Worm (Caenorhabditis elegans) whole organism, young adult: Measurements from ENCODE around the gene str-41.

Experiments used
- C06A6.2 ChIP-seq: fragments of 200-800 bp; sonication (Bioruptor generic); conservative IDR thresholded peaks from 2 replicates; pipeline ENCODE4 v1.3.6; 2022; ENCODE audit warnings: missing genetic modification characterization, missing compliant biosample characterization
- D2030.7 ChIP-seq: fragments of 200-800 bp; sonication (Bioruptor generic); IDR thresholded peaks from 2 replicates; pipeline ENCODE4 v1.3.6; 2022; ENCODE audit warnings: missing genetic modification reagents, missing genetic modification characterization, missing compliant biosample characterization
- F22D6.2 ChIP-seq: sonication (generic microtip); optimal IDR thresholded peaks from 2 replicates; lab custom pipeline; 2016; ENCODE audit warnings: mild to moderate bottlenecking, missing genetic modification characterization, missing compliant biosample characterization
- F55B11.4 ChIP-seq: sonication (generic microtip); optimal IDR thresholded peaks from 2 replicates; lab custom pipeline; 2016; ENCODE audit warnings: missing compliant biosample characterization, missing genetic modification characterization, borderline replicate concordance; ENCODE audit not compliant: insufficient read depth
- K11D2.4 ChIP-seq: fragments of 200-800 bp; sonication (Bioruptor generic); IDR thresholded peaks from 2 replicates; pipeline ENCODE4 v1.3.6; 2022; ENCODE audit warnings: missing genetic modification reagents, missing genetic modification characterization, missing compliant biosample characterization
- Y53G8AR.9 ChIP-seq: fragments of 200-800 bp; sonication (Bioruptor generic); conservative IDR thresholded peaks from 2 replicates; pipeline ENCODE4 v1.3.6; 2022; ENCODE audit warnings: missing genetic modification reagents, missing genetic modification characterization, missing compliant biosample characterization
- Y79H2A.3 ChIP-seq: fragments of 200-800 bp; sonication (Bioruptor generic); conservative IDR thresholded peaks from 2 replicates; pipeline ENCODE4 v1.3.6; 2022; ENCODE audit warnings: missing genetic modification reagents, missing genetic modification characterization, missing compliant biosample characterization
- ZK185.1 ChIP-seq: sonication (generic microtip); optimal IDR thresholded peaks from 2 replicates; lab custom pipeline; 2016; ENCODE audit warnings: mild to moderate bottlenecking, missing genetic modification characterization, missing compliant biosample characterization; ENCODE audit not compliant: poor library complexity, severe bottlenecking
- ama-1 ChIP-seq, 3 experiments: fragments of 150-350 bp in 1 of 3; sonication (generic microtip) in 2 of 3; optimal IDR thresholded peaks; 2 replicates each; lab custom pipeline; 2014 to 2018; ENCODE audit warnings: missing biosample characterization in 2 of 3, missing genetic modification characterization in 2 of 3, missing genetic modification reagents in 2 of 3
- atf-7 ChIP-seq: sonication (generic microtip); optimal IDR thresholded peaks from 2 replicates; lab custom pipeline; 2017; ENCODE audit warnings: mild to moderate bottlenecking, missing genetic modification characterization, missing compliant biosample characterization
- athp-1 ChIP-seq: sonication (generic microtip); optimal IDR thresholded peaks from 2 replicates; lab custom pipeline; 2017; ENCODE audit warnings: mild to moderate bottlenecking, missing genetic modification characterization, missing compliant biosample characterization
- attf-3 ChIP-seq: fragments of 200-800 bp; sonication (Bioruptor generic); conservative IDR thresholded peaks from 2 replicates; pipeline ENCODE4 v1.3.6; 2022; ENCODE audit warnings: missing genetic modification reagents, missing genetic modification characterization, missing compliant biosample characterization
- attf-6 ChIP-seq: fragments of 200-800 bp; sonication (Bioruptor generic); IDR thresholded peaks from 2 replicates; pipeline ENCODE4 v1.3.6; 2022; ENCODE audit warnings: missing genetic modification reagents, missing genetic modification characterization, missing compliant biosample characterization
- ceh-27 ChIP-seq: fragments of 200-800 bp; sonication (Bioruptor generic); optimal IDR thresholded peaks from 2 replicates; lab custom pipeline; 2018; ENCODE audit warnings: mild to moderate bottlenecking, missing genetic modification characterization, moderate library complexity, missing compliant biosample characterization
- ceh-58 ChIP-seq: fragments of 200-800 bp; sonication (Bioruptor generic); IDR thresholded peaks from 2 replicates; pipeline ENCODE4 v1.3.6; 2022; ENCODE audit warnings: missing genetic modification characterization, missing compliant biosample characterization
- chd-7 ChIP-seq: sonication (generic microtip); optimal IDR thresholded peaks from 2 replicates; lab custom pipeline; 2016; ENCODE audit warnings: mild to moderate bottlenecking, missing genetic modification characterization, moderate library complexity, missing compliant biosample characterization
- dox-1 ChIP-seq: fragments of 200-800 bp; sonication (Bioruptor generic); IDR thresholded peaks from 2 replicates; pipeline ENCODE4 v1.3.6; 2022; ENCODE audit warnings: missing genetic modification reagents, missing genetic modification characterization, missing compliant biosample characterization
- egl-18 ChIP-seq: fragments of 200-800 bp; sonication (Bioruptor generic); IDR thresholded peaks from 2 replicates; pipeline ENCODE4 v1.3.6; 2022; ENCODE audit warnings: missing genetic modification reagents, missing genetic modification characterization, missing compliant biosample characterization
- ets-4 ChIP-seq: fragments of 200-800 bp; sonication (Bioruptor generic); optimal IDR thresholded peaks from 2 replicates; lab custom pipeline; 2018; ENCODE audit warnings: mild to moderate bottlenecking, missing genetic modification characterization, missing compliant biosample characterization
- fkh-3 ChIP-seq: sonication (generic microtip); optimal IDR thresholded peaks from 2 replicates; lab custom pipeline; 2016; ENCODE audit warnings: mild to moderate bottlenecking, missing genetic modification characterization, missing compliant biosample characterization
- gei-17 ChIP-seq: fragments of 200-800 bp; sonication (Bioruptor generic); optimal IDR thresholded peaks from 2 replicates; lab custom pipeline; 2018; ENCODE audit warnings: mild to moderate bottlenecking, missing genetic modification characterization, missing compliant biosample characterization
- him-1 ChIP-seq: sonication (generic microtip); optimal IDR thresholded peaks from 2 replicates; lab custom pipeline; 2016; ENCODE audit warnings: missing genotype, missing genetic modification reagents, missing genetic modification characterization, missing compliant biosample characterization
- hsf-1 ChIP-seq: fragments of 200-800 bp; sonication (Bioruptor generic); IDR thresholded peaks from 2 replicates; pipeline ENCODE4 v1.3.6; 2022; ENCODE audit warnings: missing genetic modification reagents, missing genetic modification characterization, missing compliant biosample characterization
- lin-26 ChIP-seq: fragments of 200-800 bp; sonication (Bioruptor generic); IDR thresholded peaks from 2 replicates; pipeline ENCODE4 v1.3.6; 2022; ENCODE audit warnings: missing genetic modification reagents, missing genetic modification characterization, missing compliant biosample characterization
- lin-40 ChIP-seq: sonication (generic microtip); optimal IDR thresholded peaks from 2 replicates; lab custom pipeline; 2016; ENCODE audit warnings: missing genetic modification characterization, mild to moderate bottlenecking, missing compliant biosample characterization, missing genotype, missing genetic modification reagents
- lsl-1 ChIP-seq: fragments of 200-800 bp; sonication (Bioruptor generic); optimal IDR thresholded peaks from 2 replicates; lab custom pipeline; 2018; ENCODE audit warnings: mild to moderate bottlenecking, missing genetic modification characterization, moderate library complexity, missing compliant biosample characterization
- lsy-27 ChIP-seq: sonication (generic microtip); optimal IDR thresholded peaks from 2 replicates; lab custom pipeline; 2017; ENCODE audit warnings: missing genetic modification characterization, mild to moderate bottlenecking, missing compliant biosample characterization, antibody characterized with exemption, missing genotype, borderline replicate concordance; ENCODE audit not compliant: insufficient read depth
- nfyb-1 ChIP-seq: fragments of 200-800 bp; sonication (Bioruptor generic); IDR thresholded peaks from 2 replicates; pipeline ENCODE4 v1.3.6; 2022; ENCODE audit warnings: missing genetic modification reagents, missing genetic modification characterization, missing compliant biosample characterization
- somi-1 ChIP-seq: fragments of 200-800 bp; sonication (Bioruptor generic); optimal IDR thresholded peaks from 2 replicates; lab custom pipeline; 2018; ENCODE audit warnings: mild to moderate bottlenecking, missing genetic modification characterization, missing compliant biosample characterization
- unc-130 ChIP-seq: sonication (generic microtip); optimal IDR thresholded peaks from 2 replicates; lab custom pipeline; 2016; ENCODE audit warnings: missing genetic modification reagents, missing genetic modification characterization, missing compliant biosample characterization
- zfh-2 ChIP-seq: fragments of 200-800 bp; sonication (Bioruptor generic); conservative IDR thresholded peaks from 2 replicates; pipeline ENCODE4 v1.3.6; 2022; ENCODE audit warnings: missing genetic modification reagents, missing genetic modification characterization, missing compliant biosample characterization
- zim-3 ChIP-seq: sonication (generic microtip); optimal IDR thresholded peaks from 2 replicates; lab custom pipeline; 2017; ENCODE audit warnings: mild to moderate bottlenecking, missing genetic modification characterization, moderate library complexity, missing compliant biosample characterization
- ztf-26 ChIP-seq: sonication (generic microtip); optimal IDR thresholded peaks from 2 replicates; lab custom pipeline; 2017; ENCODE audit warnings: missing genetic modification characterization, missing compliant biosample characterization
- ztf-6 ChIP-seq: fragments of 200-800 bp; sonication (Bioruptor generic); IDR thresholded peaks from 2 replicates; pipeline ENCODE4 v1.3.6; 2022; ENCODE audit warnings: missing genetic modification reagents, missing genetic modification characterization, missing compliant biosample characterization

Gene str-41

DNA sequence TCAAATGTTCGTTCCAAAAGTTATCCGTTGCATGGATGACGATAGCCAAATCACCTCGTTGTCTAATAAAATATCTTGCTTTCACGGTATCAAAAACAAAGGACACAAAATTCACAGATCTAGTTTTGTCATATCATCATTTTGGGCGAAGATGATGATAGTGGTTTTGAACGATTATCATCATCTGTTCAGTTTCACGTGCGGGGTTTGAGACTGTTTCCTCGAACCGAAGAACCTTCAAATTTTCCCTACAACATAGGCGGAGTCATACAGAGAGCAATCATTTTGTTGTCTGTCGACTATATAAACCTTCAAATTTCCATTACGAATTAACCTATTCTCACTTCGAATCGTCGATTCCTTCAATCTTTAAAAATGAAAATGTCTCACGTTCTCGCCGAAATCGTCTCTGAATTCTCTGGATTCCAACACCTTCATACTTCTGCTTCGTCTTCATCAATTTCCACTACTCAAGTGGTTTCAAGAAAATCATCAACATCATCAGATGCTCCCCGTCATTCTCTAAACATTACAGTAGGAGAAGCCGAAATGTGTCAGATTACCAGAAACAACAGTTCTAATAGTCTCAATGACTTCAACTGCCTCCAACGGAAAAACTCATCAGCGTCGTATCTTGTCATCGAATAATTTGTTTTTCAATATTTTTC is 1.4 kb downstream of the str-41 start, which contains the start of gene F18E3.11 (continued):
- no peak for TF ChIP-seq him-1 (tag; lab: Kevin White, UChicago)
- TF ChIP-seq gei-17 (GFP tag; lab: Kevin White, UChicago) = no peak
- no peak for TF ChIP-seq lsy-27 (tag; lab: Kevin White, UChicago)
- TF ChIP-seq ztf-26 (tag; lab: Kevin White, UChicago) = peak; percentile 57
- no peak for TF ChIP-seq zim-3 (tag; lab: Kevin White, UChicago)
- no peak for TF ChIP-seq ets-4

DNA sequence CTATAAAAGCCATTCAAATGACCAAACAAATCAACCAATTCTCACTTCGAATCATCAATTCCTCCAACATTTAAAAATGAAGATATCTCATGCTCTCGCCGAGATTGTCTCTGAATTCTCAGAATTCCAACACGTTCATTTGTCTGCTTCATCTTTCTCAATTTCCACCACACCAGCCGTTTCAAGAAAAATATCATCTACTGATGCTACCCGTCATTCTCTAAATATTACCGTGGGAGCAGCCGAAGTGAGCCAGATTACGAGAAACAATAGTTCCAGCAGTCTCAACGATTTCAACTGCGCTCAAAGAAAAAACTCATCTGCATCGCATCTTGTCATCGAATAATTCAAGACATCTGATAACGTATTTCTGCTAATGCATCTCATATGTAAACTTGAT is 3.1 kb downstream of the str-41 start, which contains the start of gene F18E3.12:
TSS of gene F18E3.12 (plus strand) at position 77 of the 400 bp plus-strand sequence.
- TF ChIP-seq ztf-6 = no peak
- TF ChIP-seq egl-18 (GFP tag; lab: Robert Waterston, UW) = no peak
- peak; percentile 94 for TF ChIP-seq ama-1 (optimal IDR thresholded peaks at IDR 0.05; lab: Kevin White, UChicago)
- TF ChIP-seq ama-1 (GFP tag; optimal IDR thresholded peaks at IDR 0.05; lab: Kevin White, UChicago) = no peak
- no peak for TF ChIP-seq athp-1 (tag; lab: Kevin White, UChicago)

DNA sequence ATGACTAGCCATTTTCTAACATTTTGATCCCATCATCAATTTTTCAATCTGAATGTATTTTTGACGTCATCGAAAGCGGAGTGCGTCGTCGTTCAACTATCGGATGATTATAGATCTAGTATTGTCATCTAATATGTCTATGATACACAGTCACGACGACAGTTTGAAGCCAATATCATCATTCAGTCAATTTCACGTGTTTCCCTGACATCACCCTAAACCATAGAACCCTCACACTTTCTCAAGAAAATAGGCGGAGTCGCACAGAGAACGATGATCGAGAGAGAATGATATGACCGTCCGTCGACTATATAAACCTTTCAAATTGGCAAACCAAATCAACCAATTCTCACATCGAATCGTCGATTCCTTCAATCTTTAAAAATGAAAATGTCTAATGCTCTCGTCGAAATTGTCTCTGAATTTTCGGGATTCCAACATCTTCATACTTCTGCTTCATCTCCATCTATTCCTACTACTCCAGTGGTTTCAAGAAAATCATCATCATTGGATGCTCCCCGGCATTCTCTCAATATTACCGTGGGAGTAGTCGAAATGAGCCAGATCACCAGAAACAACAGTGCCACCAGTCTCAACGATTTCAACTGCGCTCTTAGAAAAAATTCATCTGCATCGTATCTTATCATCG is 4.1 kb downstream of the str-41 start, which contains the start of gene F18E3.13:
TSS of gene F18E3.13 (plus strand) at position 385 of the 649 bp plus-strand sequence.
- no peak for TF ChIP-seq attf-6 (GFP tag; lab: Robert Waterston, UW)
- TF ChIP-seq lin-26 (GFP tag; lab: Robert Waterston, UW) = 0 out of 2 replicates have a peak, but pooled peaks have one; percentile 27
- TF ChIP-seq ama-1 (optimal IDR thresholded peaks at IDR 0.05; lab: Kevin White, UChicago) = peak; percentile 96
- TF ChIP-seq ama-1 (GFP tag; optimal IDR thresholded peaks at IDR 0.05; lab: Kevin White, UChicago) = no peak
- TF ChIP-seq fkh-3 (tag; lab: Kevin White, UChicago) = no peak
- no peak for TF ChIP-seq zfh-2
- peak; percentile 76 for TF ChIP-seq somi-1 (GFP tag; lab: Kevin White, UChicago)
- no peak for TF ChIP-seq attf-3 (GFP tag; lab: Robert Waterston, UW)
- TF ChIP-seq dox-1 (GFP tag; lab: Robert Waterston, UW) = no peak
- TF ChIP-seq D2030.7 (GFP tag; lab: Robert Waterston, UW) = no peak
- peak; percentile 35 for TF ChIP-seq lin-40 (tag; lab: Kevin White, UChicago)
- TF ChIP-seq ceh-58 (GFP tag; lab: Robert Waterston, UW) = no peak
- no peak for TF ChIP-seq lsl-1 (GFP tag; lab: Kevin White, UChicago)
- peak; percentile 7 for TF ChIP-seq chd-7 (tag; lab: Kevin White, UChicago)
- TF ChIP-seq hsf-1 (GFP tag; lab: Robert Waterston, UW) = no peak
- TF ChIP-seq Y79H2A.3 = no peak
- TF ChIP-seq Y53G8AR.9 (GFP tag; lab: Robert Waterston, UW) = 0 out of 2 replicates have a peak, but pooled peaks have one; percentile 33
- no peak for TF ChIP-seq unc-130 (GFP tag; lab: Kevin White, UChicago)
- TF ChIP-seq F22D6.2 (tag; lab: Kevin White, UChicago) = peak; percentile 21
- peak; percentile 74 for TF ChIP-seq nfyb-1 (GFP tag; lab: Robert Waterston, UW)
- peak; percentile 43 for TF ChIP-seq ZK185.1 (tag; lab: Kevin White, UChicago)
- peak; percentile 69 for TF ChIP-seq atf-7
- peak; percentile 79 for TF ChIP-seq ztf-26 (tag; lab: Kevin White, UChicago)
- TF ChIP-seq ceh-27 (GFP tag; lab: Kevin White, UChicago) = no peak
- TF ChIP-seq C06A6.2 (GFP tag; lab: Robert Waterston, UW) = peak; percentile 34; the same call in 1 of the 2 replicates
- 0 out of 2 replicates have a peak, but pooled peaks have one; percentile 13 for TF ChIP-seq K11D2.4 (GFP tag; lab: Robert Waterston, UW)
- no peak for TF ChIP-seq F55B11.4 (tag; lab: Kevin White, UChicago)
